Fruit fly (Drosophila melanogaster) whole organism, embryonic: ENCODE results near the gene CG14362.

Experiments used
- Antp ChIP-seq: fragments of 200-800 bp; sonication (Bioruptor generic); optimal IDR thresholded peaks from 3 replicates; lab custom pipeline; 2016; ENCODE audit warnings: missing biosample characterization, missing genetic modification characterization
- Bteb2 ChIP-seq: fragments of 200-800 bp; sonication (Bioruptor generic); optimal IDR thresholded peaks from 2 replicates; lab custom pipeline; 2016; ENCODE audit warnings: missing biosample characterization, missing genetic modification characterization
- CG10274 ChIP-seq: fragments of 200-800 bp; sonication (Bioruptor generic); optimal IDR thresholded peaks from 3 replicates; lab custom pipeline; 2017; ENCODE audit warnings: missing biosample characterization, mild to moderate bottlenecking, missing genetic modification characterization
- CG10431 ChIP-seq: fragments of 200-800 bp; sonication (Bioruptor generic); optimal IDR thresholded peaks from 3 replicates; lab custom pipeline; 2018; ENCODE audit warnings: missing biosample characterization, mild to moderate bottlenecking, missing genetic modification characterization
- CG11504 ChIP-seq: fragments of 200-800 bp; sonication (Bioruptor generic); optimal IDR thresholded peaks from 3 replicates; lab custom pipeline; 2019; ENCODE audit warnings: missing biosample characterization, mild to moderate bottlenecking, missing genetic modification characterization, moderate library complexity
- CG12071 ChIP-seq: fragments of 200-800 bp; sonication (Bioruptor generic); optimal IDR thresholded peaks from 3 replicates; lab custom pipeline; 2018; ENCODE audit warnings: missing biosample characterization, mild to moderate bottlenecking, missing genetic modification characterization
- CG12104 ChIP-seq: fragments of 200-800 bp; sonication (Bioruptor generic); optimal IDR thresholded peaks from 3 replicates; lab custom pipeline; 2016; ENCODE audit warnings: missing biosample characterization, missing genetic modification characterization
- CG12391 ChIP-seq: fragments of 200-800 bp; sonication (Bioruptor generic); optimal IDR thresholded peaks from 3 replicates; lab custom pipeline; 2018; ENCODE audit warnings: missing biosample characterization, mild to moderate bottlenecking, missing genetic modification characterization, moderate library complexity
- CG12659 ChIP-seq: fragments of 200-800 bp; sonication (Bioruptor generic); optimal IDR thresholded peaks from 3 replicates; lab custom pipeline; 2017; ENCODE audit warnings: mild to moderate bottlenecking, missing biosample characterization, missing genetic modification reagents, missing genetic modification characterization
- CG13287 ChIP-seq: fragments of 200-800 bp; sonication (Bioruptor generic); IDR thresholded peaks from 2 replicates; pipeline ENCODE4 v1.3.6; 2022; ENCODE audit warnings: missing biosample characterization, missing genetic modification characterization; ENCODE audit not compliant: partially characterized antibody
- CG14965 ChIP-seq: fragments of 200-800 bp; sonication (Bioruptor generic); optimal IDR thresholded peaks from 2 replicates; lab custom pipeline; 2016; ENCODE audit warnings: missing biosample characterization, missing genetic modification characterization, borderline replicate concordance
- CG15514 ChIP-seq: fragments of 200-800 bp; sonication (Bioruptor generic); optimal IDR thresholded peaks from 3 replicates; lab custom pipeline; 2017; ENCODE audit warnings: missing biosample characterization, missing genetic modification characterization, mild to moderate bottlenecking, moderate library complexity, missing genetic modification reagents
- CG1647 ChIP-seq: fragments of 200-800 bp; sonication (Bioruptor generic); optimal IDR thresholded peaks from 3 replicates; lab custom pipeline; 2016; ENCODE audit warnings: missing biosample characterization, missing genetic modification characterization
- CG17359 ChIP-seq: fragments of 200-800 bp; sonication (Bioruptor generic); optimal IDR thresholded peaks from 3 replicates; lab custom pipeline; 2018; ENCODE audit warnings: missing biosample characterization, mild to moderate bottlenecking, missing genetic modification characterization, moderate library complexity
- CG18262 ChIP-seq: fragments of 200-800 bp; optimal IDR thresholded peaks from 3 replicates; lab custom pipeline; 2019; ENCODE audit warnings: missing biosample characterization, mild to moderate bottlenecking, missing genetic modification characterization, moderate library complexity
- CG2202 ChIP-seq: fragments of 200-800 bp; sonication (Bioruptor generic); optimal IDR thresholded peaks from 2 replicates; lab custom pipeline; 2018; ENCODE audit warnings: missing biosample characterization, mild to moderate bottlenecking, missing genetic modification characterization
- CG2678 ChIP-seq: fragments of 200-800 bp; sonication (Bioruptor generic); optimal IDR thresholded peaks from 3 replicates; lab custom pipeline; 2019; ENCODE audit warnings: missing biosample characterization, mild to moderate bottlenecking, missing genetic modification characterization, moderate library complexity
- CG2712 ChIP-seq: fragments of 200-800 bp; optimal IDR thresholded peaks from 3 replicates; lab custom pipeline; 2019; ENCODE audit warnings: missing biosample characterization, mild to moderate bottlenecking, missing genetic modification characterization, moderate library complexity
- CG3281 ChIP-seq: fragments of 200-800 bp; sonication (Bioruptor generic); optimal IDR thresholded peaks from 3 replicates; lab custom pipeline; 2017; ENCODE audit warnings: missing biosample characterization, mild to moderate bottlenecking, missing genetic modification characterization
- CG4404 ChIP-seq: fragments of 200-800 bp; sonication (Bioruptor generic); IDR thresholded peaks from 2 replicates; pipeline ENCODE4 v1.3.6; 2022; ENCODE audit warnings: missing biosample characterization, missing genetic modification characterization
- CG6689 ChIP-seq: fragments of 200-800 bp; sonication (Bioruptor generic); IDR thresholded peaks from 2 replicates; pipeline ENCODE4 v1.3.6; 2022; ENCODE audit warnings: missing biosample characterization, missing genetic modification characterization
- CG8924 ChIP-seq: fragments of 200-800 bp; optimal IDR thresholded peaks from 3 replicates; lab custom pipeline; 2019; ENCODE audit warnings: missing biosample characterization, mild to moderate bottlenecking, missing genetic modification characterization, moderate library complexity
- CG9876 ChIP-seq: fragments of 200-800 bp; sonication (Bioruptor generic); optimal IDR thresholded peaks from 2 replicates; lab custom pipeline; 2016; ENCODE audit warnings: missing biosample characterization, missing genetic modification characterization
- Dll ChIP-seq: fragments of 200-800 bp; sonication (Bioruptor generic); IDR thresholded peaks from 4 replicates; pipeline ENCODE4 v1.3.6; 2022; ENCODE audit warnings: missing biosample characterization, missing genetic modification characterization; ENCODE audit not compliant: partially characterized antibody
- Drgx ChIP-seq: fragments of 200-800 bp; sonication (Bioruptor generic); IDR thresholded peaks from 2 replicates; pipeline ENCODE4 v1.3.6; 2022; ENCODE audit warnings: missing biosample characterization, missing genetic modification characterization
- ERR ChIP-seq: fragments of 200-800 bp; sonication (Bioruptor generic); optimal IDR thresholded peaks from 2 replicates; lab custom pipeline; 2016; ENCODE audit warnings: missing biosample characterization, missing genetic modification characterization
- HmgD ChIP-seq: fragments of 200-800 bp; sonication (Bioruptor generic); optimal IDR thresholded peaks from 3 replicates; lab custom pipeline; 2016; ENCODE audit warnings: missing biosample characterization, missing genetic modification characterization
- Hr3 ChIP-seq: fragments of 200-800 bp; sonication (Bioruptor generic); optimal IDR thresholded peaks from 3 replicates; lab custom pipeline; 2016; ENCODE audit warnings: missing biosample characterization, missing genetic modification characterization
- Kr ChIP-seq: fragments of 200-800 bp; sonication (Bioruptor generic); optimal IDR thresholded peaks from 2 replicates; lab custom pipeline; 2017; ENCODE audit warnings: missing biosample characterization, mild to moderate bottlenecking, missing genetic modification characterization
- Lhr ChIP-seq: fragments of 200-800 bp; sonication (Bioruptor generic); optimal IDR thresholded peaks from 3 replicates; lab custom pipeline; 2017; ENCODE audit warnings: mild to moderate bottlenecking, missing biosample characterization, missing genetic modification reagents, missing genetic modification characterization
- Nf-YA ChIP-seq: fragments of 200-800 bp; sonication (Bioruptor generic); IDR thresholded peaks from 2 replicates; pipeline ENCODE4 v1.3.6; 2022; ENCODE audit warnings: missing biosample characterization, missing genetic modification characterization
- Oaz ChIP-seq: fragments of 200-800 bp; sonication (Bioruptor generic); IDR thresholded peaks from 2 replicates; pipeline ENCODE4 v1.3.6; 2022; ENCODE audit warnings: missing biosample characterization, missing genetic modification characterization
- Spps ChIP-seq: fragments of 200-800 bp; sonication (Bioruptor generic); optimal IDR thresholded peaks from 2 replicates; lab custom pipeline; 2018; ENCODE audit warnings: missing biosample characterization, mild to moderate bottlenecking, missing genetic modification characterization
- Sry-β ChIP-seq: fragments of 200-800 bp; sonication (Bioruptor generic); optimal IDR thresholded peaks from 2 replicates; lab custom pipeline; 2018; ENCODE audit warnings: missing biosample characterization, mild to moderate bottlenecking, missing genetic modification characterization, moderate library complexity
- ci ChIP-seq: fragments of 200-800 bp; sonication (Bioruptor generic); IDR thresholded peaks from 3 replicates; pipeline ENCODE4 v1.3.6; 2022; ENCODE audit warnings: missing biosample characterization, missing genetic modification characterization
- emc ChIP-seq: fragments of 200-800 bp; sonication (Bioruptor generic); optimal IDR thresholded peaks from 2 replicates; lab custom pipeline; 2016; ENCODE audit warnings: missing biosample characterization, missing genetic modification characterization
- gem ChIP-seq: fragments of 200-800 bp; sonication (Bioruptor generic); optimal IDR thresholded peaks from 2 replicates; lab custom pipeline; 2019; ENCODE audit warnings: missing biosample characterization, mild to moderate bottlenecking, missing genetic modification characterization, moderate library complexity
- her ChIP-seq: fragments of 200-800 bp; sonication (Bioruptor generic); optimal IDR thresholded peaks from 2 replicates; lab custom pipeline; 2016; ENCODE audit warnings: missing biosample characterization, missing genetic modification characterization
- nau ChIP-seq: fragments of 200-800 bp; sonication (Bioruptor generic); optimal IDR thresholded peaks from 3 replicates; lab custom pipeline; 2017; ENCODE audit warnings: missing biosample characterization, mild to moderate bottlenecking, missing genetic modification characterization, missing genetic modification reagents
- nom ChIP-seq: fragments of 200-800 bp; sonication (Bioruptor generic); optimal IDR thresholded peaks from 2 replicates; lab custom pipeline; 2017; ENCODE audit warnings: missing biosample characterization, missing genetic modification characterization, mild to moderate bottlenecking, moderate library complexity, missing genetic modification reagents
- otp ChIP-seq: fragments of 200-800 bp; sonication (Bioruptor generic); IDR thresholded peaks from 3 replicates; pipeline ENCODE4, ENCODE4 v1.3.6; 2022; ENCODE audit warnings: missing biosample characterization, missing genetic modification characterization
- psq ChIP-seq: fragments of 200-800 bp; sonication (Bioruptor generic); optimal IDR thresholded peaks from 2 replicates; lab custom pipeline; 2017; ENCODE audit warnings: missing biosample characterization, missing genetic modification characterization
- sc ChIP-seq, 3 experiments: fragments of >200 bp in 2 of 3; fragments of 200-800 bp in 1 of 3; sonication (Bioruptor generic) in 1 of 3; optimal IDR thresholded peaks; 2 replicates in 2 of 3; 3 replicates in 1 of 3; lab custom pipeline; 2017; ENCODE audit warnings: mild to moderate bottlenecking in 1 of 3, missing biosample characterization in 1 of 3, missing genetic modification characterization in 1 of 3, missing genetic modification reagents in 1 of 3
- schlank ChIP-seq: fragments of 200-800 bp; sonication (Bioruptor generic); optimal IDR thresholded peaks from 2 replicates; lab custom pipeline; 2018; ENCODE audit warnings: missing biosample characterization, mild to moderate bottlenecking, missing genetic modification characterization
- sens ChIP-seq: fragments of 200-800 bp; sonication (Bioruptor generic); peaks from one replicate; lab custom pipeline; 2016; ENCODE audit warnings: missing biosample characterization, missing genetic modification characterization
- sna ChIP-seq: fragments of 200-800 bp; sonication (Bioruptor generic); IDR thresholded peaks from 2 replicates; pipeline ENCODE4 v1.3.6; 2022; ENCODE audit warnings: missing biosample characterization, missing genetic modification characterization; ENCODE audit not compliant: partially characterized antibody
- ssp ChIP-seq: fragments of 200-800 bp; sonication (Bioruptor generic); IDR thresholded peaks from 2 replicates; pipeline ENCODE4 v1.3.6; 2022; ENCODE audit warnings: missing biosample characterization, missing genetic modification characterization
- stwl ChIP-seq: fragments of 200-800 bp; sonication (Bioruptor generic); optimal IDR thresholded peaks from 3 replicates; lab custom pipeline; 2018; ENCODE audit warnings: missing biosample characterization, mild to moderate bottlenecking, missing genetic modification characterization, moderate library complexity
- tgo ChIP-seq: fragments of 200-800 bp; sonication (Bioruptor generic); IDR thresholded peaks from 3 replicates; pipeline ENCODE4 v1.3.6; 2022; ENCODE audit warnings: missing biosample characterization, missing genetic modification characterization
- vnd ChIP-seq: fragments of 200-800 bp; sonication (Bioruptor generic); IDR thresholded peaks from 3 replicates; pipeline ENCODE4 v1.3.6; 2022; ENCODE audit warnings: missing biosample characterization, missing genetic modification characterization; ENCODE audit not compliant: partially characterized antibody
- wek ChIP-seq: fragments of 200-800 bp; sonication (Bioruptor generic); optimal IDR thresholded peaks from 3 replicates; lab custom pipeline; 2018; ENCODE audit warnings: missing biosample characterization, mild to moderate bottlenecking, missing genetic modification characterization, moderate library complexity

The CG14362 gene

dm6 chr3R:13843611-13844010 is 11.6 kb downstream of the CG14362 start (continued):
- TF ChIP-seq CG1647 (GFP tag; lab: Kevin White, UChicago): no peak
- no peak for TF ChIP-seq CG12391
- TF ChIP-seq CG8924: no peak
- TF ChIP-seq vnd: no peak
- no peak for TF ChIP-seq CG17359 (tag; lab: Kevin White, UChicago)
- no peak for TF ChIP-seq HmgD
- no peak for TF ChIP-seq CG4404 (GFP tag; lab: Robert Waterston, UW)
- TF ChIP-seq wek (GFP tag; lab: Kevin White, UChicago): no peak
- TF ChIP-seq Bteb2: no peak
- TF ChIP-seq CG12659 (GFP tag; lab: Kevin White, UChicago): no peak
- 0 out of 3 replicates have a peak, but pooled peaks have one; percentile 19 for TF ChIP-seq ci (GFP tag; lab: Robert Waterston, UW)
- no peak for TF ChIP-seq Lhr (GFP tag; lab: Kevin White, UChicago)
- no peak for TF ChIP-seq Oaz
- no peak for TF ChIP-seq CG11504 (tag; lab: Kevin White, UChicago)
- TF ChIP-seq CG2202: no peak
- TF ChIP-seq Spps (tag; lab: Kevin White, UChicago): no peak
- no peak for TF ChIP-seq sc (optimal IDR thresholded peaks at IDR 0.05; lab: Kevin White, UChicago)
- no peak for TF ChIP-seq sc (GFP tag; optimal IDR thresholded peaks at IDR 0.05; lab: Kevin White, UChicago)
- no peak for TF ChIP-seq psq (GFP tag; lab: Kevin White, UChicago)
- no peak for TF ChIP-seq CG12071 (GFP tag; lab: Kevin White, UChicago)
- peak; percentile 17 for TF ChIP-seq sens (GFP tag; lab: Kevin White, UChicago)
- TF ChIP-seq CG9876 (GFP tag; lab: Kevin White, UChicago): no peak
- no peak for TF ChIP-seq CG14965 (GFP tag; lab: Kevin White, UChicago)
- TF ChIP-seq Nf-YA (GFP tag; lab: Robert Waterston, UW): no peak
- peak; percentile 17 for TF ChIP-seq CG2712 (tag; lab: Kevin White, UChicago)
- no peak for TF ChIP-seq Hr3 (GFP tag; lab: Kevin White, UChicago)
- no peak for TF ChIP-seq CG13287 (GFP tag; lab: Robert Waterston, UW)
- TF ChIP-seq Drgx: peak; percentile 65
- no peak for TF ChIP-seq her
- TF ChIP-seq Kr (GFP tag; lab: Kevin White, UChicago): no peak
- no peak for TF ChIP-seq Dll (GFP tag; lab: Robert Waterston, UW)
- TF ChIP-seq CG3281 (GFP tag; lab: Kevin White, UChicago): no peak
- TF ChIP-seq emc (GFP tag; lab: Kevin White, UChicago): no peak
- TF ChIP-seq nom (GFP tag; lab: Kevin White, UChicago): no peak
- TF ChIP-seq CG6689: peak; percentile 22; the same call in 1 of the 2 replicates
- no peak for TF ChIP-seq tgo (GFP tag; lab: Robert Waterston, UW)
- TF ChIP-seq CG2678: no peak
- TF ChIP-seq stwl (tag; lab: Kevin White, UChicago): no peak
- no peak for TF ChIP-seq sna (GFP tag; lab: Robert Waterston, UW)
- no peak for TF ChIP-seq nau (GFP tag; lab: Kevin White, UChicago)
- no peak for TF ChIP-seq ssp
- no peak for TF ChIP-seq CG18262 (tag; lab: Kevin White, UChicago)
- TF ChIP-seq CG15514 (GFP tag; lab: Kevin White, UChicago): no peak
- no peak for TF ChIP-seq CG12104 (GFP tag; lab: Kevin White, UChicago)
- TF ChIP-seq CG10431 (GFP tag; lab: Kevin White, UChicago): no peak
- TF ChIP-seq otp: no peak
- TF ChIP-seq ERR: no peak
- TF ChIP-seq CG10274 (GFP tag; lab: Kevin White, UChicago): no peak
- no peak for TF ChIP-seq schlank
- TF ChIP-seq Antp (GFP tag; lab: Kevin White, UChicago): no peak
- TF ChIP-seq Sry-β (GFP tag; lab: Kevin White, UChicago): no peak
- TF ChIP-seq gem (tag; lab: Kevin White, UChicago): peak; percentile 23
